Worm (Caenorhabditis elegans): ENCODE data around the gene hrpl-1.

hrpl-1 gene

DNA sequence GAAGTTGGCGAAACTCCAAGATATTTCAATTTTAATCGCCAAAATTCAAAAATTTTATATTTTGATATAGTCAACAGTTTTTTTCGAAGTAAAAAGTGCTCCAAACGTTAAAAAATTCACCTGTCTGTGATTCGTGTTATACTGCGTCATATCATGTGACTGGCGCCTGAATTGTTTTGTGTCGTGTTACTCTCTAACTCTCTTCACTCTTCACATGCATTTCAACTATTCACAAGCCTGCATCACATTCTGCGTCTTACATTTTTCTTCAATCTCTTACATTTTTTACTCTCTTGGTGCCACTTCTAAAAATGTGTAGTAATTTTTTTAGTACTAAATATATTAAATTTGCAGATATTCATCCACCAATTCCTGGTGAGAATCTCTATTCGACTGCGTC, 29.9 kb downstream of the hrpl-1 start, which contains the start of gene flcn-1 (continued):
- TF ChIP-seq lin-13 (GFP tag; optimal IDR thresholded peaks at IDR 0.05) (no peak), hlh-11 (tag; optimal IDR thresholded peaks at IDR 0.05) (peak; percentile 61), ceh-82 (tag; optimal IDR thresholded peaks at IDR 0.05) (no peak), T20F7.1 (GFP tag; optimal IDR thresholded peaks at IDR 0.05) (no peak), hif-1 (tag; optimal IDR thresholded peaks at IDR 0.05) (no peak), daf-8 (GFP tag; IDR thresholded peaks at IDR 0.05) (no peak), tra-1 (GFP tag; IDR thresholded peaks at IDR 0.05) (no peak), lir-3 (tag; optimal IDR thresholded peaks at IDR 0.05) (no peak), nhr-76 (tag; optimal IDR thresholded peaks at IDR 0.05) (no peak), madf-5 (GFP tag; IDR thresholded peaks at IDR 0.05) (no peak), nhr-10 (tag; optimal IDR thresholded peaks at IDR 0.05) (no peak), ama-1 (optimal IDR thresholded peaks at IDR 0.05) (no peak), nhr-237 (tag; optimal IDR thresholded peaks at IDR 0.05) (no peak), zip-2 (tag; optimal IDR thresholded peaks at IDR 0.05) (no peak), hmg-1.1 (GFP tag; IDR thresholded peaks at IDR 0.05) (no peak), lsy-2 (tag; optimal IDR thresholded peaks at IDR 0.05) (peak in 1 of 2 experiments; percentile 70), fkh-10 (GFP tag; optimal IDR thresholded peaks at IDR 0.05) (no peak), F49E8.2 (tag; optimal IDR thresholded peaks at IDR 0.05; ENCODE audit: borderline replicate concordance) (no peak), unc-39 (tag; optimal IDR thresholded peaks at IDR 0.05) (no peak), aha-1 (tag) (no peak), dmd-8 (GFP tag; IDR thresholded peaks at IDR 0.05) (no peak), pqm-1 (tag; optimal IDR thresholded peaks at IDR 0.05) (no peak), Y105C5A.15 (GFP tag; IDR thresholded peaks at IDR 0.05) (no peak), snpc-1.2 (GFP tag; IDR thresholded peaks at IDR 0.05) (no peak), ceh-20 (GFP tag; IDR thresholded peaks at IDR 0.05) (no peak), vab-7 (GFP tag; IDR thresholded peaks at IDR 0.05) (no peak), ces-1 (GFP tag; optimal IDR thresholded peaks at IDR 0.05) (no peak), daf-12 (tag; optimal IDR thresholded peaks at IDR 0.05) (no peak), mep-1 (tag; optimal IDR thresholded peaks at IDR 0.05) (peak; percentile 57), Y75B8A.6 (GFP tag; IDR thresholded peaks at IDR 0.05) (no peak), aly-2 (tag; optimal IDR thresholded peaks at IDR 0.05) (no peak), ztf-11 (tag; optimal IDR thresholded peaks at IDR 0.05) (no peak), nhr-42 (GFP tag; IDR thresholded peaks at IDR 0.05) (no peak), lin-1 (GFP tag; IDR thresholded peaks at IDR 0.05) (0 out of 2 replicates have a peak, but pooled peaks have one; percentile 13), dmd-6 (GFP tag; IDR thresholded peaks at IDR 0.05) (0 out of 2 replicates have a peak, but pooled peaks have one; percentile 28), nhr-102 (tag; optimal IDR thresholded peaks at IDR 0.05) (no peak), madf-9 (GFP tag; conservative IDR thresholded peaks at IDR 0.05) (no peak), hlh-30 (tag; optimal IDR thresholded peaks at IDR 0.05; ENCODE audit: insufficient read depth) (peak; percentile 96), nhr-11 (tag; optimal IDR thresholded peaks at IDR 0.05) (no peak), mxl-3 (GFP tag; optimal IDR thresholded peaks at IDR 0.05) (no peak)

DNA sequence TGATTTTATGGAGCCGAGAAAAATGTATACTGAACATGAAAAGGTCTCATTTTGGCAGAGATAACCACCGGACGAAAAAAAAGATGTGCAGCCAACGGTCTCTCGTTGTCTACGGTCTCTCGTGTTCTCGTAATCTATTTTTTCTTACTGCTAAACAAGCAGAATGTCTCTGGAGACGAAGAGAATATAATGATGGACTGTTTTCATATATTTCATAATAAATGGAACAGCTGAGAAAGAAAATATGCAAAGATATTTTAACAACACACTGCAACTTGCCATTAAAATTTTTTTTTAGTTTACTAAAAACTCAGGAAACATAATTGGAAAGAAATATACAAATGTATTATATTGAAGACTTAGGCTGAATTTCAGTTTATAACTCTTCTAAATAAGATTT, 31.5 kb downstream of the hrpl-1 start:
- no peak for TF ChIP-seq aly-2 (tag; optimal IDR thresholded peaks at IDR 0.05)
- TF ChIP-seq dve-1 (tag; optimal IDR thresholded peaks at IDR 0.05; ENCODE audit: insufficient read depth), result no peak
- peak in 1 of 2 experiments; percentile 20 for TF ChIP-seq lsy-2 (tag; optimal IDR thresholded peaks at IDR 0.05)
- TF ChIP-seq lin-13 (GFP tag; optimal IDR thresholded peaks at IDR 0.05), result no peak
- TF ChIP-seq jun-1 (tag; optimal IDR thresholded peaks at IDR 0.05), result no peak
- TF ChIP-seq nhr-6 (tag; optimal IDR thresholded peaks at IDR 0.05), result no peak
- no peak for TF ChIP-seq spr-1 (tag; optimal IDR thresholded peaks at IDR 0.05)
- no peak for TF ChIP-seq pqm-1 (tag; optimal IDR thresholded peaks at IDR 0.05)
- peak; percentile 19 for TF ChIP-seq hlh-11 (tag; optimal IDR thresholded peaks at IDR 0.05)
- TF ChIP-seq nhr-10 (tag; optimal IDR thresholded peaks at IDR 0.05), result no peak
- no peak for TF ChIP-seq rbr-2 (tag; optimal IDR thresholded peaks at IDR 0.05)
- TF ChIP-seq dmd-6 (GFP tag; IDR thresholded peaks at IDR 0.05), result no peak
- no peak for TF ChIP-seq F44E2.7 (GFP tag; IDR thresholded peaks at IDR 0.05)
- no peak for TF ChIP-seq nhr-41 (GFP tag; IDR thresholded peaks at IDR 0.05)
